Fruit fly (Drosophila melanogaster) whole organism, wandering third instar larva: ENCODE results near the gene Dyro.
A peak's percentile ranks its signal among the peaks of the same experiment; 100 is the strongest.

ENCODE experiments used
- Abd-B ChIP-seq: fragments of >200 bp; optimal IDR thresholded peaks from 2 replicates; lab custom pipeline; 2017; ENCODE audit warnings: missing biosample characterization, missing genetic modification characterization
- CG32264 ChIP-seq: fragments of 200-800 bp; sonication (Bioruptor generic); optimal IDR thresholded peaks from 2 replicates; lab custom pipeline; 2016; ENCODE audit warnings: missing biosample characterization, missing genetic modification characterization
- CG9705 ChIP-seq: fragments of 200-800 bp; sonication (Bioruptor generic); optimal IDR thresholded peaks from 2 replicates; lab custom pipeline; 2018; ENCODE audit warnings: missing biosample characterization, mild to moderate bottlenecking, missing genetic modification characterization
- Dfd ChIP-seq: fragments of >200 bp; optimal IDR thresholded peaks from 2 replicates; lab custom pipeline; 2017; ENCODE audit warnings: missing biosample characterization, missing genetic modification characterization
- Dif ChIP-seq: fragments of 200-275, 200-300 bp; sonication (Bioruptor generic); optimal IDR thresholded peaks from 2 replicates; lab custom pipeline; 2018; ENCODE audit warnings: missing biosample characterization, missing genetic modification characterization; ENCODE audit not compliant: partially characterized antibody
- GATAd ChIP-seq: sonication (Bioruptor generic); optimal IDR thresholded peaks from 2 replicates; lab custom pipeline; 2016; ENCODE audit warnings: missing biosample characterization, missing genetic modification characterization
- HLH106 ChIP-seq: fragments of 200-800 bp; optimal IDR thresholded peaks from 3 replicates; lab custom pipeline; 2019; ENCODE audit warnings: missing biosample characterization, mild to moderate bottlenecking, missing genetic modification characterization, moderate library complexity
- Hnf4 ChIP-seq: fragments of 200-800 bp; sonication (Bioruptor generic); optimal IDR thresholded peaks from 2 replicates; lab custom pipeline; 2016; ENCODE audit warnings: missing biosample characterization, mild to moderate bottlenecking, missing genetic modification characterization
- Hr78 ChIP-seq: fragments of >200 bp; optimal IDR thresholded peaks from 2 replicates; lab custom pipeline; 2017; ENCODE audit warnings: missing biosample characterization, missing genetic modification characterization
- Hr83 ChIP-seq: fragments of 200-300 bp; sonication (Bioruptor generic); optimal IDR thresholded peaks from 2 replicates; lab custom pipeline; 2016; ENCODE audit warnings: missing biosample characterization, mild to moderate bottlenecking, missing genetic modification characterization, moderate library complexity; ENCODE audit not compliant: poor library complexity, severe bottlenecking
- Mio ChIP-seq: sonication (Bioruptor generic); optimal IDR thresholded peaks from 2 replicates; lab custom pipeline; 2016; ENCODE audit warnings: missing biosample characterization, missing genetic modification characterization
- N ChIP-seq: fragments of >200 bp; optimal IDR thresholded peaks from 2 replicates; lab custom pipeline; 2018; ENCODE audit warnings: missing biosample characterization, missing external identifiers, missing genetic modification characterization
- OdsH ChIP-seq: fragments of 200-800 bp; sonication (Bioruptor generic); optimal IDR thresholded peaks from 2 replicates; lab custom pipeline; 2016; ENCODE audit warnings: missing biosample characterization, mild to moderate bottlenecking, missing genetic modification characterization
- Rel ChIP-seq, 2 experiments: fragments of 200-800 bp; sonication (Bioruptor generic) in 1 of 2; optimal IDR thresholded peaks; 2 replicates in 1 of 2; 3 replicates in 1 of 2; lab custom pipeline; 2016 to 2019; ENCODE audit warnings: mild to moderate bottlenecking in 2 of 2, missing biosample characterization in 2 of 2, missing genetic modification characterization in 2 of 2, moderate library complexity in 1 of 2
- Sp1 ChIP-seq: fragments of 200-800 bp; sonication (Bioruptor generic); optimal IDR thresholded peaks from 3 replicates; lab custom pipeline; 2019; ENCODE audit warnings: missing biosample characterization, mild to moderate bottlenecking, missing genetic modification characterization, moderate library complexity
- Vsx2 ChIP-seq: fragments of 200-300, 225-300 bp; sonication (Bioruptor generic); optimal IDR thresholded peaks from 2 replicates; lab custom pipeline; 2018; ENCODE audit warnings: missing biosample characterization, missing genetic modification characterization; ENCODE audit not compliant: partially characterized antibody
- br ChIP-seq: fragments of 200-800 bp; sonication (Bioruptor generic); optimal IDR thresholded peaks from 2 replicates; lab custom pipeline; 2016; ENCODE audit warnings: missing biosample characterization, missing genetic modification characterization
- brk ChIP-seq: fragments of 200-800 bp; sonication (Bioruptor generic); optimal IDR thresholded peaks from 2 replicates; lab custom pipeline; 2016; ENCODE audit warnings: missing biosample characterization, mild to moderate bottlenecking, missing genetic modification characterization
- dl ChIP-seq, 2 experiments: fragments of 175-275, 200-275 bp in 1 of 2; fragments of 200-275 bp in 1 of 2; sonication (Bioruptor generic); optimal IDR thresholded peaks; lab custom pipeline; 2018; ENCODE audit warnings: mild to moderate bottlenecking in 2 of 2, missing biosample characterization in 2 of 2, missing genetic modification characterization in 2 of 2, moderate library complexity in 2 of 2; ENCODE audit not compliant: partially characterized antibody in 2 of 2, insufficient read depth in 1 of 2
- dmrt93B ChIP-seq: fragments of 200-800 bp; sonication (Bioruptor generic); optimal IDR thresholded peaks from 2 replicates; lab custom pipeline; 2018; ENCODE audit warnings: missing biosample characterization, mild to moderate bottlenecking, missing genetic modification characterization
- dsf ChIP-seq: sonication (Bioruptor generic); optimal IDR thresholded peaks from 2 replicates; lab custom pipeline; 2016; ENCODE audit warnings: missing biosample characterization, missing genetic modification characterization, borderline replicate concordance
- ey ChIP-seq: fragments of 200-800 bp; sonication (Bioruptor generic); optimal IDR thresholded peaks from 2 replicates; lab custom pipeline; 2016; ENCODE audit warnings: missing biosample characterization, missing genetic modification characterization
- foxo ChIP-seq, 2 experiments: fragments of 200-800 bp; sonication (Bioruptor generic); optimal IDR thresholded peaks; 2 replicates in 1 of 2; 3 replicates in 1 of 2; lab custom pipeline; 2016 to 2017; ENCODE audit warnings: missing biosample characterization in 2 of 2, missing genetic modification characterization in 2 of 2
- fru ChIP-seq: fragments of 200-800 bp; sonication (Bioruptor generic); optimal IDR thresholded peaks from 3 replicates; lab custom pipeline; 2016; ENCODE audit warnings: missing biosample characterization, mild to moderate bottlenecking, missing genetic modification characterization
- h ChIP-seq: fragments of 200-800 bp; sonication (Bioruptor generic); optimal IDR thresholded peaks from 3 replicates; lab custom pipeline; 2016; ENCODE audit warnings: missing biosample characterization, mild to moderate bottlenecking, missing genetic modification characterization
- jim ChIP-seq: fragments of 175-275, 200-325 bp; sonication (Bioruptor generic); optimal IDR thresholded peaks from 2 replicates; lab custom pipeline; 2016; ENCODE audit warnings: missing biosample characterization, mild to moderate bottlenecking, missing genetic modification characterization
- lola ChIP-seq: fragments of >200 bp; optimal IDR thresholded peaks from 2 replicates; lab custom pipeline; 2017; ENCODE audit warnings: missing biosample characterization, missing genetic modification characterization
- pan ChIP-seq: fragments of >200 bp; optimal IDR thresholded peaks from 2 replicates; lab custom pipeline; 2017
- psq ChIP-seq: fragments of 200-800 bp; sonication (Bioruptor generic); optimal IDR thresholded peaks from 3 replicates; lab custom pipeline; 2017; ENCODE audit warnings: missing biosample characterization, mild to moderate bottlenecking, missing genetic modification characterization, moderate library complexity
- rgr ChIP-seq: fragments of 200-800 bp; sonication (Bioruptor generic); optimal IDR thresholded peaks from 3 replicates; lab custom pipeline; 2016; ENCODE audit warnings: missing biosample characterization, mild to moderate bottlenecking, missing genetic modification characterization
- sage ChIP-seq: fragments of 200-800 bp; sonication (Bioruptor generic); optimal IDR thresholded peaks from 2 replicates; lab custom pipeline; 2016; ENCODE audit warnings: missing biosample characterization, mild to moderate bottlenecking, missing genetic modification characterization
- sv ChIP-seq: fragments of 200-800 bp; sonication (Bioruptor generic); optimal IDR thresholded peaks from 3 replicates; lab custom pipeline; 2016; ENCODE audit warnings: missing biosample characterization, missing genetic modification characterization
- tai ChIP-seq: sonication (Bioruptor generic); optimal IDR thresholded peaks from 2 replicates; lab custom pipeline; 2016; ENCODE audit warnings: missing biosample characterization, missing genetic modification characterization
- usp ChIP-seq: fragments of >200 bp; optimal IDR thresholded peaks from 2 replicates; lab custom pipeline; 2017; ENCODE audit warnings: missing biosample characterization, missing genetic modification characterization
- woc ChIP-seq: sonication (Bioruptor generic); optimal IDR thresholded peaks from 2 replicates; lab custom pipeline; 2016; ENCODE audit warnings: missing biosample characterization, mild to moderate bottlenecking, missing genetic modification characterization

Dyro gene

dm6 chr3L:11260275-11260734 is 35.4 kb downstream of the Dyro start:
- peak; percentile 41 for TF ChIP-seq fru (GFP tag; lab: Kevin White, UChicago)
- TF ChIP-seq foxo (GFP tag; optimal IDR thresholded peaks at IDR 0.05; lab: Kevin White, UChicago): peak in 1 of 2 experiments; percentile 19
- no peak for TF ChIP-seq Hnf4 (GFP tag; lab: Kevin White, UChicago)
- no peak for TF ChIP-seq N (GFP tag; lab: Kevin White, UChicago)
- no peak for TF ChIP-seq Dfd (GFP tag; lab: Kevin White, UChicago)
- no peak for TF ChIP-seq CG32264 (GFP tag; lab: Kevin White, UChicago)
- no peak for TF ChIP-seq brk (GFP tag; lab: Kevin White, UChicago)
- peak; percentile 17 for TF ChIP-seq ey
- peak; percentile 82 for TF ChIP-seq sv (GFP tag; lab: Kevin White, UChicago)
- TF ChIP-seq sage (GFP tag; lab: Kevin White, UChicago): no peak
- peak; percentile 32 for TF ChIP-seq br
- TF ChIP-seq h (GFP tag; lab: Kevin White, UChicago): no peak
- no peak for TF ChIP-seq OdsH (GFP tag; lab: Kevin White, UChicago)

DNA sequence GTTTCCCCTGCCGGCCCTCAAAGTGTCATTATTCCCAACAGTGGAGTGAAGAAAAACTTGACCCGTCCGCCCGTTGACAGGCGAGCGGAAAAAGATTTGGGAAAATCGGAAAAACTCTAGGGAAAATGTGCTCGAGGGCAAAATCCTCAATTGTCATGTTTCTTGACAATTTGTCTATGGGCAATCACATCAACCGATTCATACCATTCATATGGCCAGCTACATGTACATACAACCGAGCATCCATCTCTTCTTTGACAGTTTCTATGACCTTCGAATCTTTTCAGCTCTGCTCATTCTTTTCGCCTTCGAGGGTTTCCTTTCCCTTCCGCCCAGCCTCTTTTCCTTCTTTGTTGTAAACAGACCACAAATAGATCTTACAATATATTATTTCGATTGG is 36.0 kb downstream of the Dyro start:
- TF ChIP-seq usp (GFP tag; lab: Kevin White, UChicago) (no peak), Dif (GFP tag; lab: Kevin White, UChicago) (no peak), Abd-B (no peak), jim (GFP tag; lab: Kevin White, UChicago) (no peak), pan (lab: Kevin White, UChicago) (no peak), ey (no peak), Hr83 (GFP tag; lab: Kevin White, UChicago) (no peak), tai (no peak), fru (GFP tag; lab: Kevin White, UChicago) (no peak), dl (GFP tag; optimal IDR thresholded peaks at IDR 0.05; lab: Kevin White, UChicago; ENCODE audit: insufficient read depth in 1 of 2, partially characterized antibody in 2 of 2) (no peak), Hr78 (GFP tag; lab: Kevin White, UChicago) (no peak), dmrt93B (no peak), Rel (GFP tag; optimal IDR thresholded peaks at IDR 0.05; lab: Kevin White, UChicago) (no peak), Rel (tag; optimal IDR thresholded peaks at IDR 0.05; lab: Kevin White, UChicago) (no peak), GATAd (GFP tag; lab: Kevin White, UChicago) (no peak), lola (no peak), Sp1 (GFP tag; lab: Kevin White, UChicago) (no peak)

dm6 chr3L:11258392-11258791 is 37.3 kb downstream of the Dyro start:
- TF ChIP-seq woc (GFP tag; lab: Kevin White, UChicago) (no peak), dmrt93B (no peak), h (GFP tag; lab: Kevin White, UChicago) (peak; percentile 61), fru (GFP tag; lab: Kevin White, UChicago) (peak; percentile 30), Dfd (GFP tag; lab: Kevin White, UChicago) (no peak), Hnf4 (GFP tag; lab: Kevin White, UChicago) (no peak), rgr (GFP tag; lab: Kevin White, UChicago) (peak; percentile 39), jim (GFP tag; lab: Kevin White, UChicago) (no peak), dsf (GFP tag; lab: Kevin White, UChicago) (no peak), dl (GFP tag; optimal IDR thresholded peaks at IDR 0.05; lab: Kevin White, UChicago; ENCODE audit: insufficient read depth in 1 of 2, partially characterized antibody in 2 of 2) (no peak)

DNA sequence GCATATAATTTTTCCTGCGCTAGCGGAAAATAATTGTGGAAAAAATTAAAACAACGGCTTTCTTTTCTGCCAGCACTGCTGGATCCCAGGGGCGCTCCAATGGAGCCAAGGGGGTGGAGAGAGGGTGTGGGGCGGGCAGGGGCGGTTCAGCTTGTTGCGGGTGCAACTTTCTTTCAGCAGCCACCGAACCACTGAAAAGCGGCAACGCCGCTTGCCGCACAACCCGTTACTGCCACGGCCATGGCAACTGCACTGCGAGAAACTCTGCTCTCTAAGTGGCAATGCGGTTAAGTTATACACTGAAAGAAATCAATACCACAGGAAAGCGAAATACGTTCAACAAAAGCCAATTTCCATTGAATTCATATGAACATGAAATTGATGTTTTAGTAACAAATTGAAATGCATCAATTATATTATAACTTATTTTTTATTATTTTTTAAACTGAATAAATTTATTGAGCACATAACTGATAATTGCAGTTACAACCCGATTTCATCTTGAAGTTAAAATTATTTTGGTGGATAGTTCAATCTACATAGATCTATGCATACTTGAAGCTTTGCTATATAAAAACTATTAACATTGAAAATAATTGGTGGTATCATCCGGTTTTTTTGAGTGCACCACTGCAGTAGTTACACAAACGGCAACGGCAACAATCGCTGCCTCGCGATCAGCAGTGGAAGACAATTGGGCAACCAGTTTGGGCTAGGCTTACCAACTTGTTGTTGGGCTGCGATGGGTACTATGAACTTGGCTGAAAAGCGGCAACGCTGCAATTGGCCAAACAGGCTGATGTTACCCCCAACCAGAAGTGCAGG is 39.4 kb downstream of the Dyro start:
- TF ChIP-seq tai: no peak
- TF ChIP-seq CG9705 (GFP tag; lab: Kevin White, UChicago): peak; percentile 46
- peak; percentile 67 for TF ChIP-seq OdsH (GFP tag; lab: Kevin White, UChicago)
- TF ChIP-seq Hr83 (GFP tag; lab: Kevin White, UChicago): no peak
- peak; percentile 57 for TF ChIP-seq br
- no peak for TF ChIP-seq Mio
- TF ChIP-seq HLH106 (tag; lab: Kevin White, UChicago): peak; percentile 69
- TF ChIP-seq brk (GFP tag; lab: Kevin White, UChicago): peak; percentile 53
- TF ChIP-seq Vsx2 (GFP tag; lab: Kevin White, UChicago): no peak
- TF ChIP-seq Hnf4 (GFP tag; lab: Kevin White, UChicago): peak; percentile 40
- TF ChIP-seq dmrt93B: peak; percentile 44
- peak; percentile 57 for TF ChIP-seq h (GFP tag; lab: Kevin White, UChicago)
- TF ChIP-seq sv (GFP tag; lab: Kevin White, UChicago): peak; percentile 42
- peak; percentile 70 for TF ChIP-seq rgr (GFP tag; lab: Kevin White, UChicago)
- peak; percentile 33 for TF ChIP-seq ey
- peak; percentile 15 for TF ChIP-seq woc (GFP tag; lab: Kevin White, UChicago)
- peak in 1 of 2 experiments; percentile 77 for TF ChIP-seq foxo (GFP tag; optimal IDR thresholded peaks at IDR 0.05; lab: Kevin White, UChicago)
- TF ChIP-seq fru (GFP tag; lab: Kevin White, UChicago): peak; percentile 73
- TF ChIP-seq Sp1 (GFP tag; lab: Kevin White, UChicago): peak; percentile 75
- TF ChIP-seq psq (GFP tag; lab: Kevin White, UChicago): peak; percentile 59
- TF ChIP-seq CG32264 (GFP tag; lab: Kevin White, UChicago): no peak
- TF ChIP-seq, all 38 proteins: peak for 16
